Fruit fly (Drosophila melanogaster) whole organism, adult: ENCODE results near the gene Eato.
A peak's percentile ranks its signal among the peaks of the same experiment; 100 is the strongest.

ENCODE experiments used
- CG11617 ChIP-seq: fragments of 200-800 bp; sonication (Bioruptor generic); optimal IDR thresholded peaks from 2 replicates; lab custom pipeline; 2017; ENCODE audit warnings: mild to moderate bottlenecking, missing biosample characterization, missing genetic modification reagents, missing genetic modification characterization
- CG12768 ChIP-seq: fragments of 200-800 bp; sonication (Bioruptor generic); optimal IDR thresholded peaks from 2 replicates; lab custom pipeline; 2017; ENCODE audit warnings: missing biosample characterization, missing genetic modification characterization, mild to moderate bottlenecking, moderate library complexity, missing genetic modification reagents
- CG14711 ChIP-seq: fragments of 200-800 bp; sonication (Bioruptor generic); optimal IDR thresholded peaks from 2 replicates; lab custom pipeline; 2018; ENCODE audit warnings: missing biosample characterization, mild to moderate bottlenecking, missing genetic modification characterization, moderate library complexity
- CG1620 ChIP-seq: fragments of 200-800 bp; sonication (Bioruptor generic); optimal IDR thresholded peaks from 2 replicates; lab custom pipeline; 2016; ENCODE audit warnings: missing biosample characterization, missing genetic modification characterization
- CG33017 ChIP-seq: fragments of 200-800 bp; sonication (Bioruptor generic); optimal IDR thresholded peaks from 2 replicates; lab custom pipeline; 2018; ENCODE audit warnings: missing biosample characterization, mild to moderate bottlenecking, missing genetic modification characterization, moderate library complexity
- CG5204 ChIP-seq: fragments of 200-800 bp; sonication (Bioruptor generic); optimal IDR thresholded peaks from 2 replicates; lab custom pipeline; 2016; ENCODE audit warnings: missing biosample characterization, missing genetic modification characterization
- CG7045 ChIP-seq: fragments of 200-800 bp; sonication (Bioruptor generic); optimal IDR thresholded peaks from 2 replicates; lab custom pipeline; 2017; ENCODE audit warnings: missing biosample characterization, mild to moderate bottlenecking, missing genetic modification characterization
- CG7101 ChIP-seq: fragments of 200-800 bp; sonication (Bioruptor generic); optimal IDR thresholded peaks from 2 replicates; lab custom pipeline; 2018; ENCODE audit warnings: missing biosample characterization, mild to moderate bottlenecking, missing genetic modification characterization, moderate library complexity
- Clk ChIP-seq: fragments of 200-800 bp; sonication (Bioruptor generic); optimal IDR thresholded peaks from 2 replicates; lab custom pipeline; 2017; ENCODE audit warnings: missing biosample characterization, missing genetic modification characterization
- Crg-1 ChIP-seq: fragments of 200-800 bp; sonication (Bioruptor generic); optimal IDR thresholded peaks from 2 replicates; lab custom pipeline; 2016; ENCODE audit warnings: missing biosample characterization, missing genetic modification characterization
- Hr96 ChIP-seq: fragments of 200-800 bp; sonication (Bioruptor generic); optimal IDR thresholded peaks from 2 replicates; lab custom pipeline; 2016; ENCODE audit warnings: missing biosample characterization, missing genetic modification characterization
- Mnt ChIP-seq: fragments of 200-800 bp; sonication (Bioruptor generic); optimal IDR thresholded peaks from 2 replicates; lab custom pipeline; 2016; ENCODE audit warnings: missing biosample characterization, mild to moderate bottlenecking, missing genetic modification characterization
- bab1 ChIP-seq: fragments of 200-800 bp; sonication (Bioruptor generic); optimal IDR thresholded peaks from 3 replicates; lab custom pipeline; 2019; ENCODE audit warnings: missing biosample characterization, mild to moderate bottlenecking, missing genetic modification characterization, moderate library complexity
- cic ChIP-seq: fragments of 200-800 bp; sonication (Bioruptor generic); optimal IDR thresholded peaks from 2 replicates; lab custom pipeline; 2017; ENCODE audit warnings: missing biosample characterization, mild to moderate bottlenecking, missing genetic modification characterization, moderate library complexity
- cnc ChIP-seq, 2 experiments: fragments of >200 bp; optimal IDR thresholded peaks; 2 replicates each; lab custom pipeline; 2017
- kay ChIP-seq: fragments of 200-800 bp; sonication (Bioruptor generic); peaks from one replicate; lab custom pipeline; 2016; ENCODE audit warnings: missing biosample characterization, missing genetic modification characterization, borderline replicate concordance
- ovo ChIP-seq: fragments of 200-800 bp; sonication (Bioruptor generic); optimal IDR thresholded peaks from 2 replicates; lab custom pipeline; 2016; ENCODE audit warnings: missing biosample characterization, missing genetic modification characterization
- pad ChIP-seq: fragments of 200-800 bp; sonication (Bioruptor generic); optimal IDR thresholded peaks from 3 replicates; lab custom pipeline; 2017; ENCODE audit warnings: missing biosample characterization, missing genetic modification characterization, mild to moderate bottlenecking, moderate library complexity, missing genetic modification reagents
- tj ChIP-seq: fragments of 200-800 bp; sonication (Bioruptor generic); optimal IDR thresholded peaks from 3 replicates; lab custom pipeline; 2017; ENCODE audit warnings: missing biosample characterization, mild to moderate bottlenecking, missing genetic modification characterization, moderate library complexity
- toe ChIP-seq: fragments of 200-800 bp; sonication (Bioruptor generic); optimal IDR thresholded peaks from 2 replicates; lab custom pipeline; 2016; ENCODE audit warnings: missing biosample characterization, missing genetic modification characterization

Eato gene

dm6 chr2L:13784155-13784681 lies 334 bp downstream of the Eato start, which contains the start of gene CG16890:
TSS of gene CG16890 (minus strand) at chr2L:13784338.
- TF ChIP-seq Crg-1 (no peak), pad (GFP tag; lab: Kevin White, UChicago) (no peak), tj (GFP tag; lab: Kevin White, UChicago) (no peak), cic (GFP tag; lab: Kevin White, UChicago) (peak; percentile 59), ovo (no peak), CG14711 (tag; lab: Kevin White, UChicago) (no peak), Hr96 (no peak), CG11617 (GFP tag; lab: Kevin White, UChicago) (no peak)

- TF ChIP-seq cic (GFP tag; lab: Kevin White, UChicago): no peak
- TF ChIP-seq Clk (GFP tag; lab: Kevin White, UChicago): no peak
- TF ChIP-seq CG1620 (GFP tag; lab: Kevin White, UChicago): no peak
- no peak for TF ChIP-seq CG7045 (GFP tag; lab: Kevin White, UChicago)
- TF ChIP-seq CG11617 (GFP tag; lab: Kevin White, UChicago): no peak
- TF ChIP-seq kay (GFP tag; lab: Kevin White, UChicago): no peak
- no peak for TF ChIP-seq CG5204 (GFP tag; lab: Kevin White, UChicago)
- TF ChIP-seq CG7101 (tag; lab: Kevin White, UChicago): no peak
- no peak for TF ChIP-seq CG14711 (tag; lab: Kevin White, UChicago)
- no peak for TF ChIP-seq tj (GFP tag; lab: Kevin White, UChicago)
- no peak for TF ChIP-seq pad (GFP tag; lab: Kevin White, UChicago)
These were observed 6.8 kb downstream of the Eato start, which contains the start of gene CG16863 for dm6 chr2L:13790715-13791114. TSS of gene CG16863 (plus strand) at chr2L:13790959.

dm6 chr2L:13793405-13793804 lies 9.5 kb downstream of the Eato start, which contains the start of gene Sec71:
TSS of gene Sec71 (plus strand) at chr2L:13793521.
- TF ChIP-seq ovo (no peak), CG1620 (GFP tag; lab: Kevin White, UChicago) (no peak), Clk (GFP tag; lab: Kevin White, UChicago) (no peak), cic (GFP tag; lab: Kevin White, UChicago) (peak; percentile 2), cnc (optimal IDR thresholded peaks at IDR 0.05; lab: Kevin White, UChicago) (no peak), CG11617 (GFP tag; lab: Kevin White, UChicago) (no peak), CG5204 (GFP tag; lab: Kevin White, UChicago) (no peak), CG7045 (GFP tag; lab: Kevin White, UChicago) (no peak), CG7101 (tag; lab: Kevin White, UChicago) (peak; percentile 33), bab1 (GFP tag; lab: Kevin White, UChicago) (peak; percentile 52), Mnt (GFP tag; lab: Kevin White, UChicago) (no peak), tj (GFP tag; lab: Kevin White, UChicago) (peak; percentile 37)

- TF ChIP-seq ovo: no peak
- TF ChIP-seq CG1620 (GFP tag; lab: Kevin White, UChicago): no peak
- TF ChIP-seq CG7045 (GFP tag; lab: Kevin White, UChicago): peak; percentile 47
- peak; percentile 61 for TF ChIP-seq CG7101 (tag; lab: Kevin White, UChicago)
- no peak for TF ChIP-seq cnc (optimal IDR thresholded peaks at IDR 0.05; lab: Kevin White, UChicago)
- TF ChIP-seq Clk (GFP tag; lab: Kevin White, UChicago): no peak
- TF ChIP-seq tj (GFP tag; lab: Kevin White, UChicago): no peak
- no peak for TF ChIP-seq pad (GFP tag; lab: Kevin White, UChicago)
- no peak for TF ChIP-seq CG11617 (GFP tag; lab: Kevin White, UChicago)
- no peak for TF ChIP-seq Hr96
- peak; percentile 16 for TF ChIP-seq CG12768 (GFP tag; lab: Kevin White, UChicago)
- no peak for TF ChIP-seq CG14711 (tag; lab: Kevin White, UChicago)
- no peak for TF ChIP-seq kay (GFP tag; lab: Kevin White, UChicago)
- peak; percentile 60 for TF ChIP-seq cic (GFP tag; lab: Kevin White, UChicago)
- TF ChIP-seq Mnt (GFP tag; lab: Kevin White, UChicago): no peak
- peak; percentile 40 for TF ChIP-seq CG33017 (tag; lab: Kevin White, UChicago)
- TF ChIP-seq toe: no peak
- no peak for TF ChIP-seq bab1 (GFP tag; lab: Kevin White, UChicago)
- TF ChIP-seq CG5204 (GFP tag; lab: Kevin White, UChicago): no peak
- TF ChIP-seq Crg-1: peak; percentile 12
These were observed 17.3 kb downstream of the Eato start for dm6 chr2L:13801166-13801565.

- TF ChIP-seq Hr96 (no peak), toe (no peak), Clk (GFP tag; lab: Kevin White, UChicago) (no peak), tj (GFP tag; lab: Kevin White, UChicago) (no peak), CG11617 (GFP tag; lab: Kevin White, UChicago) (no peak), ovo (no peak), CG5204 (GFP tag; lab: Kevin White, UChicago) (no peak), cic (GFP tag; lab: Kevin White, UChicago) (peak; percentile 51), CG7045 (GFP tag; lab: Kevin White, UChicago) (no peak), CG14711 (tag; lab: Kevin White, UChicago) (no peak), cnc (optimal IDR thresholded peaks at IDR 0.05; lab: Kevin White, UChicago) (no peak), Crg-1 (no peak), pad (GFP tag; lab: Kevin White, UChicago) (no peak), bab1 (GFP tag; lab: Kevin White, UChicago) (no peak), CG1620 (GFP tag; lab: Kevin White, UChicago) (no peak), CG7101 (tag; lab: Kevin White, UChicago) (no peak), kay (GFP tag; lab: Kevin White, UChicago) (no peak), CG33017 (tag; lab: Kevin White, UChicago) (no peak), CG12768 (GFP tag; lab: Kevin White, UChicago) (peak; percentile 58), Mnt (GFP tag; lab: Kevin White, UChicago) (peak; percentile 35)
These were observed 18.3 kb downstream of the Eato start for dm6 chr2L:13802075-13802639.
